Worm (Caenorhabditis elegans) whole organism, L3 larva: Measurements from ENCODE around the gene lgc-4.

Source experiments
- R02D3.7 ChIP-seq: fragments of 150-350 bp; optimal IDR thresholded peaks from 2 replicates; lab custom pipeline; 2014; ENCODE audit warnings: missing biosample characterization, missing genetic modification characterization
- ceh-16 ChIP-seq: sonication (generic microtip); optimal IDR thresholded peaks from 2 replicates; lab custom pipeline; 2017; ENCODE audit warnings: missing biosample characterization, missing genetic modification characterization
- ceh-28 ChIP-seq: fragments of 150-350 bp; optimal IDR thresholded peaks from 2 replicates; lab custom pipeline; 2014; ENCODE audit warnings: missing biosample characterization, missing genetic modification reagents, missing genetic modification characterization
- elt-1 ChIP-seq: fragments of 150-350 bp; optimal IDR thresholded peaks from 2 replicates; lab custom pipeline; 2014; ENCODE audit warnings: missing biosample characterization, missing genetic modification characterization
- jun-1 ChIP-seq: fragments of 150-350 bp; optimal IDR thresholded peaks from 2 replicates; lab custom pipeline; 2014; ENCODE audit warnings: missing biosample characterization, missing genetic modification reagents, missing genetic modification characterization
- mdl-1 ChIP-seq: fragments of 150-350 bp; optimal IDR thresholded peaks from 2 replicates; lab custom pipeline; 2014; ENCODE audit warnings: missing biosample characterization, missing genetic modification characterization
- nhr-237 ChIP-seq: fragments of 150-350 bp; optimal IDR thresholded peaks from 2 replicates; lab custom pipeline; 2014; ENCODE audit warnings: missing biosample characterization, missing genetic modification characterization
- nhr-67 ChIP-seq: fragments of 150-350 bp; optimal IDR thresholded peaks from 2 replicates; lab custom pipeline; 2014; ENCODE audit warnings: missing biosample characterization, missing genetic modification characterization
- nhr-77 ChIP-seq: fragments of 150-350 bp; optimal IDR thresholded peaks from 2 replicates; lab custom pipeline; 2014; ENCODE audit warnings: missing biosample characterization, missing genetic modification characterization
- snpc-4 ChIP-seq: fragments of 150-350 bp; optimal IDR thresholded peaks from 2 replicates; lab custom pipeline; 2014; ENCODE audit warnings: missing biosample characterization, missing genetic modification characterization
- unc-39 ChIP-seq: sonication (generic microtip); optimal IDR thresholded peaks from 4 replicates; lab custom pipeline; 2017; ENCODE audit warnings: missing biosample characterization, missing genetic modification characterization
- unc-62 ChIP-seq: fragments of 150-350 bp; sonication (generic microtip); optimal IDR thresholded peaks from 4 replicates; lab custom pipeline; 2014; ENCODE audit warnings: missing biosample characterization, missing genetic modification reagents, missing genetic modification characterization
- ztf-4 ChIP-seq: fragments of 150-350 bp; optimal IDR thresholded peaks from 2 replicates; lab custom pipeline; 2014; ENCODE audit warnings: missing biosample characterization, missing genetic modification characterization

- no peak for TF ChIP-seq ceh-16
- no peak for TF ChIP-seq snpc-4 (tag; lab: Kevin White, UChicago)
- no peak for TF ChIP-seq ztf-4 (tag; lab: Kevin White, UChicago)
- no peak for TF ChIP-seq unc-39 (tag; lab: Kevin White, UChicago)
- no peak for TF ChIP-seq unc-62 (GFP tag; lab: Kevin White, UChicago)
- no peak for TF ChIP-seq R02D3.7 (tag; lab: Kevin White, UChicago)
- TF ChIP-seq jun-1 (tag; lab: Kevin White, UChicago): no peak
- no peak for TF ChIP-seq nhr-77 (tag; lab: Kevin White, UChicago)
- no peak for TF ChIP-seq elt-1 (tag; lab: Kevin White, UChicago)
- no peak for TF ChIP-seq mdl-1 (tag; lab: Kevin White, UChicago)
- no peak for TF ChIP-seq ceh-28 (tag; lab: Kevin White, UChicago)
- no peak for TF ChIP-seq nhr-237
- TF ChIP-seq nhr-67 (tag; lab: Kevin White, UChicago): no peak
Observed at ce11 chrX:9259552-9259951, 17.5 kb upstream of the lgc-4 start, which contains the start of gene F18G5.1.
